Fruit fly (Drosophila melanogaster): Measurements from ENCODE around the gene Prps.
A peak's percentile ranks its signal among the peaks of the same experiment; 100 is the strongest.

Prps gene

dm6 chr3L:9744060-9744549 lies 47.6 kb upstream of the Prps start (continued):
- TF ChIP-seq Hr39 (optimal IDR thresholded peaks at IDR 0.05) (no peak), CG1233 (GFP tag; optimal IDR thresholded peaks at IDR 0.05) (peak; percentile 72), Ets65A (GFP tag) (peak; percentile 62), amos (GFP tag; IDR thresholded peaks at IDR 0.05; ENCODE audit: partially characterized antibody) (no peak), CG14014 (GFP tag; IDR thresholded peaks at IDR 0.05) (peak; percentile 78), gem (tag; optimal IDR thresholded peaks at IDR 0.05) (peak; percentile 94), zen2 (GFP tag; IDR thresholded peaks at IDR 0.05; ENCODE audit: partially characterized antibody) (no peak), Meics (GFP tag; optimal IDR thresholded peaks at IDR 0.05) (peak; percentile 89), CG17359 (tag; optimal IDR thresholded peaks at IDR 0.05) (peak; percentile 88), sc (optimal IDR thresholded peaks at IDR 0.05) (no peak), sc (GFP tag; optimal IDR thresholded peaks at IDR 0.05) (peak; percentile 58), tll (GFP tag; optimal IDR thresholded peaks at IDR 0.05) (no peak), tgo (GFP tag; IDR thresholded peaks at IDR 0.05) (peak; percentile 87), CG4707 (GFP tag; optimal IDR thresholded peaks at IDR 0.05) (peak; percentile 93), salm (tag; optimal IDR thresholded peaks at IDR 0.05) (peak; percentile 84), ssp (GFP tag; IDR thresholded peaks at IDR 0.05) (peak; percentile 58), Xbp1 (GFP tag; optimal IDR thresholded peaks at IDR 0.05) (peak; percentile 68), CG8089 (GFP tag; optimal IDR thresholded peaks at IDR 0.05) (peak; percentile 34), CG12236 (GFP tag; optimal IDR thresholded peaks at IDR 0.05) (peak; percentile 7), Adf1 (GFP tag; IDR thresholded peaks at IDR 0.05) (no peak), tna (GFP tag; IDR thresholded peaks at IDR 0.05; ENCODE audit: partially characterized antibody) (no peak), chm (GFP tag; IDR thresholded peaks at IDR 0.05) (0 out of 2 replicates have a peak, but pooled peaks have one; percentile 18), Lpt (GFP tag; optimal IDR thresholded peaks at IDR 0.05) (no peak), Hey (tag; optimal IDR thresholded peaks at IDR 0.05) (no peak), dati (GFP tag; IDR thresholded peaks at IDR 0.05) (no peak), HLH3B (GFP tag; IDR thresholded peaks at IDR 0.05) (peak; percentile 88), Aef1 (GFP tag; IDR thresholded peaks at IDR 0.05) (peak; percentile 81), CG2199 (GFP tag; IDR thresholded peaks at IDR 0.05) (no peak), CG2116 (GFP tag; optimal IDR thresholded peaks at IDR 0.05) (peak; percentile 27), CG1602 (GFP tag; optimal IDR thresholded peaks at IDR 0.05) (peak; percentile 60), ash1 (GFP tag; optimal IDR thresholded peaks at IDR 0.05) (no peak), CG10274 (GFP tag; optimal IDR thresholded peaks at IDR 0.05) (peak; percentile 61), yki (optimal IDR thresholded peaks at IDR 0.05) (no peak), sug (tag; optimal IDR thresholded peaks at IDR 0.05) (peak; percentile 55), Lim3 (GFP tag; IDR thresholded peaks at IDR 0.05) (no peak), slbo (GFP tag; IDR thresholded peaks at IDR 0.05) (peak; percentile 75), Dref (GFP tag; IDR thresholded peaks at IDR 0.05) (no peak), lab (GFP tag; optimal IDR thresholded peaks at IDR 0.05) (peak; percentile 93), phol (tag; optimal IDR thresholded peaks at IDR 0.05) (peak; percentile 94), hth (optimal IDR thresholded peaks at IDR 0.05) (no peak), toy (GFP tag; IDR thresholded peaks at IDR 0.05) (0 out of 2 replicates have a peak, but pooled peaks have one; percentile 22), CG4282 (GFP tag; optimal IDR thresholded peaks at IDR 0.05) (peak; percentile 4), Oaz (GFP tag; IDR thresholded peaks at IDR 0.05) (peak; percentile 75), nom (GFP tag; optimal IDR thresholded peaks at IDR 0.05) (peak; percentile 94), CG18764 (GFP tag; optimal IDR thresholded peaks at IDR 0.05) (peak; percentile 92), Doc3 (GFP tag; IDR thresholded peaks at IDR 0.05; ENCODE audit: partially characterized antibody) (no peak), fd102C (GFP tag; optimal IDR thresholded peaks at IDR 0.05) (no peak), CG6175 (GFP tag; IDR thresholded peaks at IDR 0.05) (peak; percentile 55; the same call in 1 of the 3 replicates), CG14860 (GFP tag; IDR thresholded peaks at IDR 0.05; ENCODE audit: partially characterized antibody) (no peak), trem (tag; optimal IDR thresholded peaks at IDR 0.05) (peak; percentile 70), CG18619 (GFP tag; optimal IDR thresholded peaks at IDR 0.05) (peak; percentile 70), CG17912 (GFP tag; optimal IDR thresholded peaks at IDR 0.05) (no peak)

Data from whole organism, embryonic.